Worm (Caenorhabditis elegans) whole organism, late embryonic: ENCODE data around the gene frpr-19.

Experiments
- C38D4.7 ChIP-seq: fragments of 200-800 bp; sonication (Bioruptor generic); optimal IDR thresholded peaks from 2 replicates; lab custom pipeline; 2018; ENCODE audit warnings: mild to moderate bottlenecking, missing genetic modification characterization, moderate library complexity, missing compliant biosample characterization
- F13H6.1 ChIP-seq: sonication (generic microtip); optimal IDR thresholded peaks from 2 replicates; lab custom pipeline; 2016; ENCODE audit warnings: missing genetic modification characterization, missing compliant biosample characterization
- K02D7.2 ChIP-seq: sonication (generic microtip); optimal IDR thresholded peaks from 2 replicates; lab custom pipeline; 2017; ENCODE audit warnings: mild to moderate bottlenecking, missing genetic modification characterization, missing compliant biosample characterization
- K09A11.1 ChIP-seq: sonication (generic microtip); optimal IDR thresholded peaks from 2 replicates; lab custom pipeline; 2017; ENCODE audit warnings: antibody characterized with exemption, mild to moderate bottlenecking, missing genetic modification characterization, missing compliant biosample characterization; ENCODE audit not compliant: insufficient read depth
- T23F11.4 ChIP-seq: fragments of 200-800 bp; sonication (Bioruptor generic); optimal IDR thresholded peaks from 2 replicates; lab custom pipeline; 2018; ENCODE audit warnings: mild to moderate bottlenecking, missing genetic modification characterization, missing compliant biosample characterization
- Y22D7AL.16 ChIP-seq: sonication (generic microtip); optimal IDR thresholded peaks from 2 replicates; lab custom pipeline; 2016; ENCODE audit warnings: missing genetic modification characterization, missing compliant biosample characterization
- ahr-1 ChIP-seq: sonication (generic microtip); optimal IDR thresholded peaks from 2 replicates; lab custom pipeline; 2016; ENCODE audit warnings: missing genetic modification characterization, missing compliant biosample characterization
- ama-1 ChIP-seq: fragments of 150-350 bp; optimal IDR thresholded peaks from 2 replicates; lab custom pipeline; 2014
- ceh-22 ChIP-seq: sonication (generic microtip); optimal IDR thresholded peaks from 2 replicates; lab custom pipeline; 2017; ENCODE audit warnings: missing biosample characterization, missing genetic modification characterization
- ceh-24 ChIP-seq: sonication (generic microtip); optimal IDR thresholded peaks from 2 replicates; lab custom pipeline; 2016; ENCODE audit warnings: mild to moderate bottlenecking, missing genetic modification characterization, missing compliant biosample characterization
- ceh-30 ChIP-seq: fragments of 150-350 bp; optimal IDR thresholded peaks from 2 replicates; lab custom pipeline; 2014; ENCODE audit warnings: missing biosample characterization, missing genetic modification characterization
- ceh-45 ChIP-seq: fragments of 200-800 bp; sonication (Bioruptor generic); IDR thresholded peaks from 2 replicates; pipeline ENCODE4 v1.3.6; 2022; ENCODE audit warnings: missing genetic modification reagents, missing genetic modification characterization, missing compliant biosample characterization
- ceh-48 ChIP-seq: sonication (generic microtip); optimal IDR thresholded peaks from 2 replicates; lab custom pipeline; 2016; ENCODE audit warnings: missing genetic modification characterization, inconsistent platforms, missing compliant biosample characterization
- ceh-6 ChIP-seq: fragments of 200-800 bp; sonication (Bioruptor generic); optimal IDR thresholded peaks from 2 replicates; lab custom pipeline; 2018; ENCODE audit warnings: mild to moderate bottlenecking, missing genetic modification characterization, missing compliant biosample characterization
- ceh-9 ChIP-seq: sonication (generic microtip); optimal IDR thresholded peaks from 2 replicates; lab custom pipeline; 2016; ENCODE audit warnings: mild to moderate bottlenecking, missing genetic modification characterization, inconsistent platforms, missing compliant biosample characterization
- che-1 ChIP-seq: sonication (generic microtip); optimal IDR thresholded peaks from 2 replicates; lab custom pipeline; 2016; ENCODE audit warnings: mild to moderate bottlenecking, missing genetic modification characterization, missing compliant biosample characterization
- dmd-4 ChIP-seq: sonication (generic microtip); optimal IDR thresholded peaks from 2 replicates; lab custom pipeline; 2016; ENCODE audit warnings: borderline replicate concordance, missing genetic modification characterization, missing compliant biosample characterization
- dve-1 ChIP-seq: sonication (generic microtip); optimal IDR thresholded peaks from 2 replicates; lab custom pipeline; 2017; ENCODE audit warnings: antibody characterized with exemption, mild to moderate bottlenecking, missing genetic modification characterization, missing compliant biosample characterization
- elt-2 ChIP-seq: sonication (generic microtip); optimal IDR thresholded peaks from 2 replicates; lab custom pipeline; 2016; ENCODE audit warnings: missing genetic modification reagents, missing genetic modification characterization, missing compliant biosample characterization
- elt-4 ChIP-seq: sonication (generic microtip); optimal IDR thresholded peaks from 2 replicates; lab custom pipeline; 2016; ENCODE audit warnings: missing genetic modification characterization, missing compliant biosample characterization
- eyg-1 ChIP-seq: sonication (generic microtip); optimal IDR thresholded peaks from 2 replicates; lab custom pipeline; 2016; ENCODE audit warnings: missing genotype, missing genetic modification characterization, missing compliant biosample characterization
- fax-1 ChIP-seq: sonication (generic microtip); optimal IDR thresholded peaks from 2 replicates; lab custom pipeline; 2016; ENCODE audit warnings: missing genotype, missing genetic modification characterization, missing compliant biosample characterization
- fkh-10 ChIP-seq: fragments of 150-350 bp; optimal IDR thresholded peaks from 2 replicates; lab custom pipeline; 2014; ENCODE audit warnings: missing biosample characterization, missing genetic modification reagents, missing genetic modification characterization
- fkh-6 ChIP-seq: sonication (generic microtip); optimal IDR thresholded peaks from 2 replicates; lab custom pipeline; 2016; ENCODE audit warnings: missing genetic modification characterization, missing compliant biosample characterization
- gmeb-2 ChIP-seq: sonication (generic microtip); optimal IDR thresholded peaks from 2 replicates; lab custom pipeline; 2016; ENCODE audit warnings: missing genetic modification characterization, inconsistent platforms, missing compliant biosample characterization
- hlh-15 ChIP-seq: sonication (generic microtip); optimal IDR thresholded peaks from 2 replicates; lab custom pipeline; 2016; ENCODE audit warnings: missing genetic modification characterization, missing compliant biosample characterization
- lim-6 ChIP-seq: sonication (generic microtip); optimal IDR thresholded peaks from 2 replicates; lab custom pipeline; 2016; ENCODE audit warnings: missing genetic modification characterization, missing compliant biosample characterization
- lin-11 ChIP-seq: fragments of 200-800 bp; sonication (Bioruptor generic); optimal IDR thresholded peaks from 2 replicates; lab custom pipeline; 2018; ENCODE audit warnings: mild to moderate bottlenecking, missing genetic modification characterization, missing compliant biosample characterization
- madf-2 ChIP-seq: sonication (generic microtip); optimal IDR thresholded peaks from 2 replicates; lab custom pipeline; 2017; ENCODE audit warnings: missing genetic modification characterization, missing compliant biosample characterization
- mec-3 ChIP-seq: sonication (generic microtip); optimal IDR thresholded peaks from 2 replicates; lab custom pipeline; 2016; ENCODE audit warnings: borderline replicate concordance, missing genetic modification characterization, missing compliant biosample characterization
- nfya-1 ChIP-seq: sonication (generic microtip); optimal IDR thresholded peaks from 2 replicates; lab custom pipeline; 2017; ENCODE audit warnings: missing genetic modification characterization, mild to moderate bottlenecking, missing compliant biosample characterization, antibody characterized with exemption, moderate library complexity
- nhr-232 ChIP-seq: sonication (generic microtip); optimal IDR thresholded peaks from 2 replicates; lab custom pipeline; 2016; ENCODE audit warnings: missing genetic modification characterization, missing compliant biosample characterization
- odd-2 ChIP-seq: sonication (generic microtip); optimal IDR thresholded peaks from 2 replicates; lab custom pipeline; 2017; ENCODE audit warnings: antibody characterized with exemption, mild to moderate bottlenecking, missing genetic modification characterization, missing compliant biosample characterization
- pat-9 ChIP-seq: fragments of 200-800 bp; sonication (Bioruptor generic); optimal IDR thresholded peaks from 2 replicates; lab custom pipeline; 2018; ENCODE audit warnings: mild to moderate bottlenecking, missing genetic modification characterization, moderate library complexity, missing compliant biosample characterization
- pax-1 ChIP-seq: fragments of 150-350 bp; optimal IDR thresholded peaks from 2 replicates; lab custom pipeline; 2014; ENCODE audit warnings: missing biosample characterization, missing genetic modification characterization
- pha-2 ChIP-seq: sonication (generic microtip); optimal IDR thresholded peaks from 2 replicates; lab custom pipeline; 2017; ENCODE audit warnings: mild to moderate bottlenecking, missing genetic modification characterization, missing compliant biosample characterization
- pha-4 ChIP-seq: fragments of 150-350 bp; optimal IDR thresholded peaks from 2 replicates; lab custom pipeline; 2018; ENCODE audit warnings: missing biosample characterization, missing genetic modification reagents, missing genetic modification characterization
- pqm-1 ChIP-seq: sonication (generic microtip); optimal IDR thresholded peaks from 2 replicates; lab custom pipeline; 2016; ENCODE audit warnings: missing genetic modification characterization, missing compliant biosample characterization
- pros-1 ChIP-seq: fragments of 150-350 bp; optimal IDR thresholded peaks from 2 replicates; lab custom pipeline; 2014; ENCODE audit warnings: missing biosample characterization, missing genetic modification reagents, missing genetic modification characterization
- ref-2 ChIP-seq: sonication (generic microtip); optimal IDR thresholded peaks from 2 replicates; lab custom pipeline; 2016; ENCODE audit warnings: missing genetic modification characterization, missing compliant biosample characterization
- sox-4 ChIP-seq: sonication (generic microtip); optimal IDR thresholded peaks from 2 replicates; lab custom pipeline; 2017; ENCODE audit warnings: mild to moderate bottlenecking, missing genetic modification characterization, inconsistent platforms, missing compliant biosample characterization
- syd-9 ChIP-seq: sonication (generic microtip); optimal IDR thresholded peaks from 2 replicates; lab custom pipeline; 2016; ENCODE audit warnings: mild to moderate bottlenecking, missing genetic modification characterization, moderate library complexity, missing compliant biosample characterization
- tbx-7 ChIP-seq: sonication (generic microtip); optimal IDR thresholded peaks from 2 replicates; lab custom pipeline; 2016; ENCODE audit warnings: missing genotype, missing genetic modification characterization, missing compliant biosample characterization
- ttx-3 ChIP-seq: sonication (generic microtip); optimal IDR thresholded peaks from 2 replicates; lab custom pipeline; 2016; ENCODE audit warnings: missing genetic modification reagents, missing genetic modification characterization, missing compliant biosample characterization
- unc-3 ChIP-seq, 2 experiments: fragments of 200-800 bp in 1 of 2; sonication (Bioruptor generic) in 1 of 2; sonication (generic microtip) in 1 of 2; conservative IDR thresholded peaks in 1 of 2; optimal IDR thresholded peaks in 1 of 2; 2 replicates each; pipeline versions ENCODE4 v1.3.6 to Lab custom; 2016 to 2022; ENCODE audit warnings: missing compliant biosample characterization in 2 of 2, missing genetic modification characterization in 2 of 2, missing genetic modification reagents in 1 of 2
- unc-55 ChIP-seq: sonication (generic microtip); optimal IDR thresholded peaks from 2 replicates; lab custom pipeline; 2017; ENCODE audit warnings: missing biosample characterization, missing genetic modification reagents, missing genetic modification characterization
- unc-86 ChIP-seq: sonication (generic microtip); optimal IDR thresholded peaks from 2 replicates; lab custom pipeline; 2016; ENCODE audit warnings: missing genetic modification characterization, missing compliant biosample characterization

Gene frpr-19

DNA sequence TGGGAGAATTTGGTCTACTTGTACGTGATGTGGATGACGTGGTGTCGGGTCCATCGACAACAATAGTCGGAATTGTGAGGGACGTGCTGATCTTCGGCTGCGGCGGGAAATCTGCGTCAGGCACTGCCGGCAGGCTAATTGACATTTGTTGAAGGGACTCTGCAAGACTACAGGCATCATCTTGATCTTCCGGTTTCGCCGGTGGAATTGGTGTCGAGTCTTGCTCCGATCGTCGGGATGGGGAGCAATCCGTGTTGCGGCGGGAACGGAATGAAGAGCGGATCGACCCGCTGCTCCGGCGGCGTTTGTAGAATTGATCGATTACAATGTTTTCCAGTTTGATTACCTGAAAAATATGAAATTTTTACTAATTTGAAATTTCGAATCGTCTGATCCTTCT is 29.0 kb downstream of the frpr-19 start:
- TF ChIP-seq fkh-6 (tag; lab: Kevin White, UChicago) (no peak), F13H6.1 (no peak), sox-4 (tag; lab: Kevin White, UChicago) (no peak), pha-4 (tag; lab: Kevin White, UChicago) (no peak), K02D7.2 (no peak), odd-2 (tag; lab: Kevin White, UChicago) (no peak)
- TF ChIP-seq, all 69 proteins: peak for 0

DNA sequence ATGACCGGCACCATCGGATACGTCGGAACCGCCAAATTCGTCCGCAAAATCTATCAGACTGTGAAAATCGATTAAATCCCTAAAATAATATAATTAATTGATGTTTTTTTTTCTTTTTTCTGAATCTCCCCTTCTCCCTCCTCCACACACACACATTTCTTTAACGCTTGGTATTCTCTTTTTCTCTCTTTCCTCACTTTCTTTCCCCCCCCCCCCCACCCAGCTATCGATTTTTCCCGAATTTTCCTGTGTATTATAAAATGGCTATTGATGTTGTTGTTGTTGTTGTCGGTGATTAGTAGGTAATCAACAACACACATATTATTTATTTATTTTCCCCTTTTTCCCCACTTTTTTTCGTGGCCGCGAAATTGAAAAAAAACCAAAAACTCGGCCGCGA is 30.2 kb downstream of the frpr-19 start:
- TF ChIP-seq ceh-24 (tag; lab: Kevin White, UChicago) = no peak
- TF ChIP-seq fkh-6 (tag; lab: Kevin White, UChicago) = no peak
- no peak for TF ChIP-seq nhr-232 (tag; lab: Kevin White, UChicago)
- TF ChIP-seq ceh-6 = no peak
- TF ChIP-seq ceh-30 (tag; lab: Kevin White, UChicago) = no peak
- TF ChIP-seq ceh-48 = peak; percentile 61
- no peak for TF ChIP-seq ama-1 (lab: Kevin White, UChicago)
- TF ChIP-seq, all 69 proteins: peak for 1

ce11 chrIV:1745453-1746051 is 35.9 kb downstream of the frpr-19 start, which contains the start of the genes Y41D4A.6 and Y41D4A.4:
Gene Y41D4A.6, minus strand, starts transcription at chrIV:1745503.
Gene Y41D4A.4, plus strand, starts transcription at chrIV:1746001.
- peak; percentile 21 for TF ChIP-seq T23F11.4 (GFP tag; lab: Kevin White, UChicago)
- peak; percentile 65 for TF ChIP-seq che-1 (tag; lab: Kevin White, UChicago)
- TF ChIP-seq ceh-9 = no peak
- peak; percentile 25 for TF ChIP-seq unc-55 (GFP tag; lab: Kevin White, UChicago)
- TF ChIP-seq unc-3 (GFP tag; conservative IDR thresholded peaks at IDR 0.05; lab: Robert Waterston, UW) = no peak; the same call in 1 of the 2 replicates
- TF ChIP-seq unc-3 (tag; optimal IDR thresholded peaks at IDR 0.05; lab: Kevin White, UChicago) = peak; percentile 95
- peak; percentile 23 for TF ChIP-seq Y22D7AL.16 (tag; lab: Kevin White, UChicago)
- TF ChIP-seq pros-1 (tag; lab: Kevin White, UChicago) = no peak
- peak; percentile 42 for TF ChIP-seq madf-2
- peak; percentile 89 for TF ChIP-seq elt-4 (tag; lab: Kevin White, UChicago)
- no peak for TF ChIP-seq ceh-45
- no peak for TF ChIP-seq pat-9 (tag; lab: Kevin White, UChicago)
- peak; percentile 99 for TF ChIP-seq pqm-1 (tag; lab: Kevin White, UChicago)
- TF ChIP-seq ttx-3 (tag; lab: Kevin White, UChicago) = peak; percentile 78
- TF ChIP-seq ceh-22 = no peak
- TF ChIP-seq lin-11 (tag; lab: Kevin White, UChicago) = peak; percentile 21
- TF ChIP-seq pha-4 (tag; lab: Kevin White, UChicago) = no peak
- TF ChIP-seq unc-86 (tag; lab: Kevin White, UChicago) = peak; percentile 85
- peak; percentile 68 for TF ChIP-seq nfya-1
- peak; percentile 82 for TF ChIP-seq eyg-1 (tag; lab: Kevin White, UChicago)
- TF ChIP-seq C38D4.7 (GFP tag; lab: Kevin White, UChicago) = peak; percentile 62
- TF ChIP-seq ama-1 (lab: Kevin White, UChicago) = no peak
- TF ChIP-seq fax-1 (tag; lab: Kevin White, UChicago) = peak; percentile 98
- peak; percentile 96 for TF ChIP-seq lim-6 (tag; lab: Kevin White, UChicago)
- peak; percentile 98 for TF ChIP-seq ahr-1 (tag; lab: Kevin White, UChicago)
- peak; percentile 82 for TF ChIP-seq syd-9 (tag; lab: Kevin White, UChicago)
- peak; percentile 92 for TF ChIP-seq elt-2 (tag; lab: Kevin White, UChicago)
- peak; percentile 43 for TF ChIP-seq dve-1 (tag; lab: Kevin White, UChicago)
- TF ChIP-seq tbx-7 (tag; lab: Kevin White, UChicago) = peak; percentile 98
- peak; percentile 19 for TF ChIP-seq sox-4 (tag; lab: Kevin White, UChicago)
- peak; percentile 92 for TF ChIP-seq hlh-15
- TF ChIP-seq ref-2 (tag; lab: Kevin White, UChicago) = peak; percentile 99
- TF ChIP-seq odd-2 (tag; lab: Kevin White, UChicago) = no peak
- no peak for TF ChIP-seq K09A11.1
- no peak for TF ChIP-seq fkh-10
- TF ChIP-seq pha-2 (tag; lab: Kevin White, UChicago) = peak; percentile 80
- peak; percentile 90 for TF ChIP-seq dmd-4 (tag; lab: Kevin White, UChicago)
- TF ChIP-seq mec-3 (tag; lab: Kevin White, UChicago) = peak; percentile 98
- no peak for TF ChIP-seq pax-1 (tag; lab: Kevin White, UChicago)
- peak; percentile 97 for TF ChIP-seq F13H6.1
- peak; percentile 31 for TF ChIP-seq gmeb-2
